Worm (Caenorhabditis elegans): Measurements from ENCODE around the gene C18B10.6.
A peak's percentile ranks its signal among the peaks of the same experiment; 100 is the strongest.

C18B10.6 gene

ce11 chrV:7435376-7436204 lies 45.3 kb downstream of the C18B10.6 start, which contains the start of the genes ddo-2 and F25E5.8:
Gene ddo-2 (minus strand): TSS chrV:7435705.
Gene F25E5.8 (plus strand): TSS chrV:7435930.
- TF ChIP-seq ama-1 (optimal IDR thresholded peaks at IDR 0.05) (no peak), mdl-1 (tag; optimal IDR thresholded peaks at IDR 0.05) (no peak), nhr-12 (tag; optimal IDR thresholded peaks at IDR 0.05) (no peak), elt-1 (tag; optimal IDR thresholded peaks at IDR 0.05) (no peak), ceh-9 (tag; optimal IDR thresholded peaks at IDR 0.05) (no peak), nhr-11 (tag; optimal IDR thresholded peaks at IDR 0.05) (no peak), hmg-11 (tag; optimal IDR thresholded peaks at IDR 0.05) (peak; percentile 11), sea-2 (GFP tag; optimal IDR thresholded peaks at IDR 0.05) (no peak), mml-1 (tag; optimal IDR thresholded peaks at IDR 0.05) (no peak), ceh-28 (tag; optimal IDR thresholded peaks at IDR 0.05) (no peak), nhr-67 (tag; optimal IDR thresholded peaks at IDR 0.05) (no peak), nhr-77 (tag; optimal IDR thresholded peaks at IDR 0.05) (no peak), unc-39 (tag; optimal IDR thresholded peaks at IDR 0.05) (no peak), egl-27 (tag; optimal IDR thresholded peaks at IDR 0.05) (no peak), snpc-4 (tag; optimal IDR thresholded peaks at IDR 0.05) (no peak), lin-15B (tag; optimal IDR thresholded peaks at IDR 0.05) (no peak), ceh-82 (tag; optimal IDR thresholded peaks at IDR 0.05) (no peak), nhr-43 (tag; optimal IDR thresholded peaks at IDR 0.05; ENCODE audit: poor library complexity, severe bottlenecking) (peak; percentile 46), zag-1 (tag; optimal IDR thresholded peaks at IDR 0.05) (no peak), pha-4 (tag; optimal IDR thresholded peaks at IDR 0.05) (no peak), lin-39 (tag; optimal IDR thresholded peaks at IDR 0.05) (no peak), nhr-25 (tag; optimal IDR thresholded peaks at IDR 0.05) (peak; percentile 14), ceh-16 (tag; optimal IDR thresholded peaks at IDR 0.05) (no peak), ztf-4 (tag; optimal IDR thresholded peaks at IDR 0.05) (no peak), nhr-23 (tag; optimal IDR thresholded peaks at IDR 0.05) (peak; percentile 70), R02D3.7 (tag; optimal IDR thresholded peaks at IDR 0.05) (no peak)

- TF ChIP-seq R02D3.7 (tag; optimal IDR thresholded peaks at IDR 0.05) = no peak
- no peak for TF ChIP-seq nhr-25 (tag; optimal IDR thresholded peaks at IDR 0.05)
- TF ChIP-seq fkh-2 (tag; optimal IDR thresholded peaks at IDR 0.05) = no peak
- peak; percentile 76 for TF ChIP-seq mdl-1 (tag; optimal IDR thresholded peaks at IDR 0.05)
- TF ChIP-seq nhr-28 (tag; optimal IDR thresholded peaks at IDR 0.05) = no peak
- peak; percentile 42 for TF ChIP-seq ama-1 (optimal IDR thresholded peaks at IDR 0.05)
- TF ChIP-seq pha-4 (tag; optimal IDR thresholded peaks at IDR 0.05) = peak; percentile 60
- TF ChIP-seq pqm-1 (tag; optimal IDR thresholded peaks at IDR 0.05) = peak; percentile 91
- TF ChIP-seq hmg-11 (tag; optimal IDR thresholded peaks at IDR 0.05) = peak; percentile 27
- TF ChIP-seq nhr-23 (tag; optimal IDR thresholded peaks at IDR 0.05) = no peak
- no peak for TF ChIP-seq unc-39 (tag; optimal IDR thresholded peaks at IDR 0.05)
- no peak for TF ChIP-seq unc-62 (GFP tag; optimal IDR thresholded peaks at IDR 0.05)
- TF ChIP-seq nhr-77 (tag; optimal IDR thresholded peaks at IDR 0.05) = no peak
- TF ChIP-seq fkh-10 (GFP tag; optimal IDR thresholded peaks at IDR 0.05) = peak; percentile 40
- TF ChIP-seq ceh-28 (tag; optimal IDR thresholded peaks at IDR 0.05) = no peak
- TF ChIP-seq nhr-43 (tag; optimal IDR thresholded peaks at IDR 0.05; ENCODE audit: poor library complexity, severe bottlenecking) = no peak
- TF ChIP-seq ZK546.5 (tag; optimal IDR thresholded peaks at IDR 0.05) = no peak
- TF ChIP-seq tbx-2 (tag; optimal IDR thresholded peaks at IDR 0.05) = no peak
- TF ChIP-seq sea-2 (GFP tag; optimal IDR thresholded peaks at IDR 0.05) = no peak
- no peak for TF ChIP-seq nhr-237 (tag; optimal IDR thresholded peaks at IDR 0.05)
- no peak for TF ChIP-seq ztf-4 (tag; optimal IDR thresholded peaks at IDR 0.05)
- no peak for TF ChIP-seq zag-1 (tag; optimal IDR thresholded peaks at IDR 0.05)
- TF ChIP-seq ceh-82 (tag; optimal IDR thresholded peaks at IDR 0.05) = no peak
- peak; percentile 74 for TF ChIP-seq elt-2 (tag; optimal IDR thresholded peaks at IDR 0.05)
- TF ChIP-seq ceh-9 (tag; optimal IDR thresholded peaks at IDR 0.05) = no peak
- no peak for TF ChIP-seq elt-3 (tag; optimal IDR thresholded peaks at IDR 0.05)
- TF ChIP-seq ztf-11 (tag; optimal IDR thresholded peaks at IDR 0.05) = no peak
- TF ChIP-seq fos-1 (tag; optimal IDR thresholded peaks at IDR 0.05) = no peak
- no peak for TF ChIP-seq egl-27 (tag; optimal IDR thresholded peaks at IDR 0.05)
- no peak for TF ChIP-seq nhr-67 (tag; optimal IDR thresholded peaks at IDR 0.05)
- TF ChIP-seq skn-1 (tag; optimal IDR thresholded peaks at IDR 0.05) = peak; percentile 62
- TF ChIP-seq egl-5 (tag; optimal IDR thresholded peaks at IDR 0.05) = peak; percentile 69
- no peak for TF ChIP-seq jun-1 (tag; optimal IDR thresholded peaks at IDR 0.05)
- TF ChIP-seq lin-39 (tag; optimal IDR thresholded peaks at IDR 0.05) = peak; percentile 51
- no peak for TF ChIP-seq aly-2 (tag; optimal IDR thresholded peaks at IDR 0.05)
- no peak for TF ChIP-seq nhr-12 (tag; optimal IDR thresholded peaks at IDR 0.05)
- TF ChIP-seq lsy-12 (tag; optimal IDR thresholded peaks at IDR 0.05) = no peak
- TF ChIP-seq daf-12 (tag; optimal IDR thresholded peaks at IDR 0.05) = no peak
- TF ChIP-seq nhr-76 (tag; optimal IDR thresholded peaks at IDR 0.05) = no peak
- TF ChIP-seq nfya-1 (tag; optimal IDR thresholded peaks at IDR 0.05; ENCODE audit: insufficient read depth) = peak; percentile 50
- no peak for TF ChIP-seq eor-1 (tag; optimal IDR thresholded peaks at IDR 0.05)
- TF ChIP-seq elt-1 (tag; optimal IDR thresholded peaks at IDR 0.05) = peak; percentile 4
- TF ChIP-seq ceh-16 (tag; optimal IDR thresholded peaks at IDR 0.05) = no peak
- no peak for TF ChIP-seq nhr-11 (tag; optimal IDR thresholded peaks at IDR 0.05)
Observed at ce11 chrV:7434805-7435363, 46.0 kb downstream of the C18B10.6 start.
